Worm (Caenorhabditis elegans): ENCODE data around the gene cnd-1.

The cnd-1 gene

DNA sequence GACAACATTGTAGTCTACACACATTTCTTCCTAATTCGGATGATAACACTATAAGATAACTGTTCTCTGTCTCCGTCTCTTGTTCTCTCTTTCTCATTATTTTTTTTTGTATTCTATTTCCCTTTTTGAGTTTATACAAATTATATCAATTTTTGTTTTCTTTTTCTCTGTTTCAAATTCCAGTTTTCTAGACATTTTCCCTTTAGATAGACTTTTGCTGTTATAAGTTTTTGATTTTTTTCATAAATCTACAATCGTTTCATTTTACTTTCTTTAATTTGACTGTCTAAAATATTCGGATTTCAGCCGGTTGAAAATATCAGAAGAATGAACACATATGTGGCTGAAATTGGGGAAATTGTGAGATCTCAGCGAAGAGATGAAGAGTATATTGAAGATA, 8.3 kb downstream of the cnd-1 start, which contains the start of gene prx-10:
prx-10 (plus strand) TSS at position 301 of the 400 bp plus-strand sequence.
- TF ChIP-seq sox-2 (GFP tag; IDR thresholded peaks at IDR 0.05) (no peak), ref-2 (tag; optimal IDR thresholded peaks at IDR 0.05) (no peak), ceh-18 (tag; optimal IDR thresholded peaks at IDR 0.05) (no peak), pag-3 (tag; optimal IDR thresholded peaks at IDR 0.05; ENCODE audit: borderline replicate concordance) (no peak), pha-4 (tag; optimal IDR thresholded peaks at IDR 0.05) (no peak), ttx-3 (tag; optimal IDR thresholded peaks at IDR 0.05) (no peak), ets-4 (tag; optimal IDR thresholded peaks at IDR 0.05) (no peak), F13H6.1 (tag; optimal IDR thresholded peaks at IDR 0.05) (no peak), pat-9 (tag; optimal IDR thresholded peaks at IDR 0.05) (no peak), ceh-34 (tag; optimal IDR thresholded peaks at IDR 0.05) (no peak), hlh-6 (tag; optimal IDR thresholded peaks at IDR 0.05) (no peak), che-1 (tag; optimal IDR thresholded peaks at IDR 0.05) (no peak)

DNA sequence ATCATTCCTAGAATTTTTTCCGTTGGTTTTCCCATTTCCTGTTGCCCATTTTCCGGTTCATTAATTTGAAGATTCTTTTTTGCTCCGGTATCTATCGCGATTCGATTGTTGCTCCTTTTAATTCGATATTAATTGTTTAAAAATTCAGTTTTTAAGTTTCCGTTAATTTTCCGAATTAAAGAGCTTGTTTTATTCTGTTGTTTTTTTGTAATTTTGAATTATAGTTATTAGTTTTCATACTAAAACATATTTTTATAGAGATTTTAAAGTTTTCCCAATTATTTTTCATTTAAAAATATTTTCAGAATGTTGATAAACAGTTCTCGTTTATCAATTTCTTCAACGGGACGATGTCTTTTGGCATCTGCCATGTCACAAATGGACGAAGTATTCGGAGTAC, 10.1 kb downstream of the cnd-1 start, which contains the start of gene mrps-26:
mrps-26 (plus strand) TSS at position 301 of the 400 bp plus-strand sequence.
- TF ChIP-seq madf-2 (tag; optimal IDR thresholded peaks at IDR 0.05) (no peak), K09A11.1 (tag; optimal IDR thresholded peaks at IDR 0.05; ENCODE audit: insufficient read depth) (no peak), ceh-9 (tag; optimal IDR thresholded peaks at IDR 0.05) (no peak), sdc-2 (tag; optimal IDR thresholded peaks at IDR 0.05) (no peak), pax-1 (tag; optimal IDR thresholded peaks at IDR 0.05) (no peak), unc-42 (tag; optimal IDR thresholded peaks at IDR 0.05) (no peak), pag-3 (tag; optimal IDR thresholded peaks at IDR 0.05; ENCODE audit: borderline replicate concordance) (no peak), tbx-2 (tag; optimal IDR thresholded peaks at IDR 0.05) (no peak), ceh-22 (tag; optimal IDR thresholded peaks at IDR 0.05) (no peak), T23F11.4 (GFP tag; optimal IDR thresholded peaks at IDR 0.05) (no peak), ceh-2 (tag; optimal IDR thresholded peaks at IDR 0.05) (no peak), npax-4 (tag; optimal IDR thresholded peaks at IDR 0.05) (no peak), unc-3 (GFP tag; conservative IDR thresholded peaks at IDR 0.05) (no peak), unc-3 (tag; optimal IDR thresholded peaks at IDR 0.05) (no peak), pqm-1 (tag; optimal IDR thresholded peaks at IDR 0.05) (no peak), fax-1 (tag; optimal IDR thresholded peaks at IDR 0.05) (no peak), lin-11 (tag; optimal IDR thresholded peaks at IDR 0.05) (no peak)

DNA sequence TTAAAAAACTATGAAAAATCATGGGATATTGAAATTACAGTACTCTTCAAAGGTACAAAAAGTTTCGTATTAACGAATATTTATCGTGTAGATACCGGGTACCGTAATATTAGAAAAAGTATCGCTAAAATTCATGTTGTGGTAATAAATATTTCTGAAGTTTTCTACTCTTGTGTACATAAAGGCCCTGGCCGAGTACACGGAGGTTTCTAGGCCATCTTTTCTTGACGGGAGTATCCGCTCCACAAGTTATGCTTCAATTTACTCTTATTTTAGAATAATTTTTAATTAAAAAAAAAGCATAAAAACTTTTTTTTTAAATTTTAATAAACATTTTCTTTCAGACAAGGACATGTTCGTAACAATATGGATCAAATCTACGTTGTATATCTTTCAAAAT, 11.3 kb downstream of the cnd-1 start:
- TF ChIP-seq che-1 (tag; optimal IDR thresholded peaks at IDR 0.05) (no peak), ceh-45 (GFP tag; IDR thresholded peaks at IDR 0.05) (no peak), ceh-24 (tag; optimal IDR thresholded peaks at IDR 0.05) (no peak), K02D7.2 (tag; optimal IDR thresholded peaks at IDR 0.05) (no peak), elt-4 (tag; optimal IDR thresholded peaks at IDR 0.05) (no peak), unc-55 (GFP tag; optimal IDR thresholded peaks at IDR 0.05) (no peak), C38D4.7 (GFP tag; optimal IDR thresholded peaks at IDR 0.05) (no peak), hlh-6 (tag; optimal IDR thresholded peaks at IDR 0.05) (no peak), K09A11.1 (tag; optimal IDR thresholded peaks at IDR 0.05; ENCODE audit: insufficient read depth) (no peak)

DNA sequence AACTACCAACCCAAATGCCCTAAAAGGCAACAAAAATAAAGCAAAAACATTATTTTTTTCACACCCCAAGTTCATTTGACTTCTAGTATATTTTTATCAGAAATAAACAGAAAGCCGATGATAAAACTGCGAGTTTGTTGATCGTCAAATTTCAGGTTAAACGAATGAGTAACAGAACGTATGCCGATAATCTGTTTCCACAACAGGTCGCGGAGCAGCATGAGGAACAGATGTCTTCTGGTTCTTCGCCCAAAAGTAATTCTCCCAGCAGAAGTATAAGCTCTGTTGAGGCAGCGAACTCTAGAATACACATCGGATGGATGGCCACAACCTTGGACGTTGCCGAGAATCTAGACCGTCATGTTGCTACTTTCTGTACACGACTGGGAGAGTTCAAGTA, 14.0 kb downstream of the cnd-1 start, which contains the start of gene prmt-5:
prmt-5 (plus strand) TSS at position 141 of the 400 bp plus-strand sequence.
- TF ChIP-seq unc-3 (GFP tag; conservative IDR thresholded peaks at IDR 0.05): no peak
- TF ChIP-seq unc-3 (tag; optimal IDR thresholded peaks at IDR 0.05): no peak
- no peak for TF ChIP-seq npax-4 (tag; optimal IDR thresholded peaks at IDR 0.05)
- no peak for TF ChIP-seq fkh-10 (GFP tag; optimal IDR thresholded peaks at IDR 0.05)
- TF ChIP-seq nfya-1 (tag; optimal IDR thresholded peaks at IDR 0.05): no peak
- no peak for TF ChIP-seq fkh-6 (tag; optimal IDR thresholded peaks at IDR 0.05)
- TF ChIP-seq sdc-2 (tag; optimal IDR thresholded peaks at IDR 0.05): no peak
- TF ChIP-seq nhr-232 (tag; optimal IDR thresholded peaks at IDR 0.05): no peak
- TF ChIP-seq tbx-2 (tag; optimal IDR thresholded peaks at IDR 0.05): no peak
- TF ChIP-seq dmd-4 (tag; optimal IDR thresholded peaks at IDR 0.05; ENCODE audit: borderline replicate concordance): no peak

Data from whole organism, late embryonic.